Worm (Caenorhabditis elegans) whole organism, L3 larva: ENCODE results near the gene pgl-3.

Experiments
- R02D3.7 ChIP-seq: fragments of 150-350 bp; optimal IDR thresholded peaks from 2 replicates; lab custom pipeline; 2014; ENCODE audit warnings: missing biosample characterization, missing genetic modification characterization
- ZK546.5 ChIP-seq: sonication (generic microtip); optimal IDR thresholded peaks from 2 replicates; lab custom pipeline; 2017; ENCODE audit warnings: missing biosample characterization, missing genetic modification characterization
- ama-1 ChIP-seq: fragments of 150-350 bp; optimal IDR thresholded peaks from 2 replicates; lab custom pipeline; 2018
- ceh-16 ChIP-seq: sonication (generic microtip); optimal IDR thresholded peaks from 2 replicates; lab custom pipeline; 2017; ENCODE audit warnings: missing biosample characterization, missing genetic modification characterization
- ceh-28 ChIP-seq: fragments of 150-350 bp; optimal IDR thresholded peaks from 2 replicates; lab custom pipeline; 2014; ENCODE audit warnings: missing biosample characterization, missing genetic modification reagents, missing genetic modification characterization
- ceh-9 ChIP-seq: sonication (generic microtip); optimal IDR thresholded peaks from 2 replicates; lab custom pipeline; 2018; ENCODE audit warnings: missing biosample characterization, missing genetic modification characterization
- egl-27 ChIP-seq: sonication (generic microtip); optimal IDR thresholded peaks from 4 replicates; lab custom pipeline; 2017; ENCODE audit warnings: missing biosample characterization, missing genetic modification reagents, missing genetic modification characterization
- egl-5 ChIP-seq: fragments of 150-350 bp; optimal IDR thresholded peaks from 2 replicates; lab custom pipeline; 2017; ENCODE audit warnings: missing biosample characterization, missing genetic modification reagents, missing genetic modification characterization, inconsistent platforms
- elt-1 ChIP-seq: fragments of 150-350 bp; optimal IDR thresholded peaks from 2 replicates; lab custom pipeline; 2014; ENCODE audit warnings: missing biosample characterization, missing genetic modification characterization
- elt-2 ChIP-seq: sonication (generic microtip); optimal IDR thresholded peaks from 2 replicates; lab custom pipeline; 2016; ENCODE audit warnings: missing genetic modification reagents, mild to moderate bottlenecking, missing genetic modification characterization, missing compliant biosample characterization
- fkh-2 ChIP-seq: fragments of 150-350 bp; optimal IDR thresholded peaks from 2 replicates; lab custom pipeline; 2014; ENCODE audit warnings: missing biosample characterization, missing genetic modification reagents, missing genetic modification characterization
- hmg-11 ChIP-seq: sonication (generic microtip); optimal IDR thresholded peaks from 2 replicates; lab custom pipeline; 2016; ENCODE audit warnings: missing genetic modification characterization, missing compliant biosample characterization
- jun-1 ChIP-seq: fragments of 150-350 bp; optimal IDR thresholded peaks from 2 replicates; lab custom pipeline; 2014; ENCODE audit warnings: missing biosample characterization, missing genetic modification reagents, missing genetic modification characterization
- lin-15B ChIP-seq: fragments of 150-350 bp; optimal IDR thresholded peaks from 2 replicates; lab custom pipeline; 2014; ENCODE audit warnings: missing biosample characterization, missing genetic modification characterization
- lin-39 ChIP-seq: fragments of 150-350 bp; optimal IDR thresholded peaks from 2 replicates; lab custom pipeline; 2018; ENCODE audit warnings: missing biosample characterization, missing genetic modification reagents, missing genetic modification characterization
- lsy-12 ChIP-seq: sonication (generic microtip); optimal IDR thresholded peaks from 2 replicates; lab custom pipeline; 2016; ENCODE audit warnings: mild to moderate bottlenecking, missing genetic modification characterization, missing compliant biosample characterization
- mdl-1 ChIP-seq: fragments of 150-350 bp; optimal IDR thresholded peaks from 2 replicates; lab custom pipeline; 2014; ENCODE audit warnings: missing biosample characterization, missing genetic modification characterization
- mml-1 ChIP-seq: fragments of 150-350 bp; sonication (generic microtip); optimal IDR thresholded peaks from 3 replicates; lab custom pipeline; 2014; ENCODE audit warnings: missing biosample characterization, missing genetic modification characterization
- nfya-1 ChIP-seq: sonication (generic microtip); optimal IDR thresholded peaks from 2 replicates; lab custom pipeline; 2017; ENCODE audit warnings: missing genetic modification characterization, mild to moderate bottlenecking, missing compliant biosample characterization, antibody characterized with exemption, moderate library complexity; ENCODE audit not compliant: insufficient read depth
- nhr-12 ChIP-seq: fragments of 150-350 bp; optimal IDR thresholded peaks from 2 replicates; lab custom pipeline; 2014; ENCODE audit warnings: missing biosample characterization, missing genetic modification characterization
- nhr-23 ChIP-seq: fragments of 150-350 bp; optimal IDR thresholded peaks from 2 replicates; lab custom pipeline; 2014; ENCODE audit warnings: missing biosample characterization, missing genetic modification reagents, missing genetic modification characterization
- nhr-237 ChIP-seq: fragments of 150-350 bp; optimal IDR thresholded peaks from 2 replicates; lab custom pipeline; 2014; ENCODE audit warnings: missing biosample characterization, missing genetic modification characterization
- nhr-43 ChIP-seq: sonication (generic microtip); optimal IDR thresholded peaks from 2 replicates; lab custom pipeline; 2016; ENCODE audit warnings: mild to moderate bottlenecking, missing genetic modification characterization, missing compliant biosample characterization; ENCODE audit not compliant: poor library complexity, severe bottlenecking
- nhr-77 ChIP-seq: fragments of 150-350 bp; optimal IDR thresholded peaks from 2 replicates; lab custom pipeline; 2014; ENCODE audit warnings: missing biosample characterization, missing genetic modification characterization
- pha-4 ChIP-seq: fragments of 150-350 bp; optimal IDR thresholded peaks from 2 replicates; lab custom pipeline; 2014; ENCODE audit warnings: missing biosample characterization, missing genetic modification reagents, missing genetic modification characterization
- pqm-1 ChIP-seq: fragments of 150-350 bp; optimal IDR thresholded peaks from 2 replicates; lab custom pipeline; 2017; ENCODE audit warnings: missing biosample characterization, missing genetic modification characterization, inconsistent platforms
- sea-2 ChIP-seq: fragments of 150-350 bp; sonication (generic microtip); optimal IDR thresholded peaks from 4 replicates; lab custom pipeline; 2014; ENCODE audit warnings: missing biosample characterization, missing genetic modification reagents, missing genetic modification characterization
- snpc-4 ChIP-seq: fragments of 150-350 bp; optimal IDR thresholded peaks from 2 replicates; lab custom pipeline; 2014; ENCODE audit warnings: missing biosample characterization, missing genetic modification characterization
- tbx-2 ChIP-seq: sonication (generic microtip); optimal IDR thresholded peaks from 2 replicates; lab custom pipeline; 2016; ENCODE audit warnings: mild to moderate bottlenecking, missing genetic modification characterization, missing compliant biosample characterization
- unc-39 ChIP-seq: sonication (generic microtip); optimal IDR thresholded peaks from 4 replicates; lab custom pipeline; 2017; ENCODE audit warnings: missing biosample characterization, missing genetic modification characterization
- unc-62 ChIP-seq: fragments of 150-350 bp; sonication (generic microtip); optimal IDR thresholded peaks from 4 replicates; lab custom pipeline; 2014; ENCODE audit warnings: missing biosample characterization, missing genetic modification reagents, missing genetic modification characterization
- zag-1 ChIP-seq: fragments of 150-350 bp; optimal IDR thresholded peaks from 2 replicates; lab custom pipeline; 2014; ENCODE audit warnings: missing biosample characterization, missing genetic modification characterization
- ztf-4 ChIP-seq: fragments of 150-350 bp; optimal IDR thresholded peaks from 2 replicates; lab custom pipeline; 2014; ENCODE audit warnings: missing biosample characterization, missing genetic modification characterization

pgl-3 gene

ce11 chrV:4769633-4770032 is 13.9 kb downstream of the pgl-3 start, which contains the start of gene C18G1.9:
Gene C18G1.9, minus strand, starts transcription at chrV:4769733.
- TF ChIP-seq nhr-12 (tag; lab: Kevin White, UChicago) (no peak), nhr-77 (tag; lab: Kevin White, UChicago) (no peak), pha-4 (no peak), elt-1 (tag; lab: Kevin White, UChicago) (no peak)

- TF ChIP-seq egl-5 (tag; lab: Kevin White, UChicago) = no peak
- no peak for TF ChIP-seq unc-62 (GFP tag; lab: Kevin White, UChicago)
- no peak for TF ChIP-seq mdl-1 (tag; lab: Kevin White, UChicago)
- no peak for TF ChIP-seq pha-4
- TF ChIP-seq elt-2 = peak; percentile 71
- no peak for TF ChIP-seq hmg-11
- TF ChIP-seq mml-1 (tag; lab: Kevin White, UChicago) = no peak
- peak; percentile 54 for TF ChIP-seq pqm-1
- no peak for TF ChIP-seq jun-1 (tag; lab: Kevin White, UChicago)
- no peak for TF ChIP-seq ZK546.5 (tag; lab: Kevin White, UChicago)
Observed at ce11 chrV:4770408-4770947, 14.7 kb downstream of the pgl-3 start, which contains the start of gene elt-7. Gene elt-7, plus strand, starts transcription at chrV:4770670.

DNA sequence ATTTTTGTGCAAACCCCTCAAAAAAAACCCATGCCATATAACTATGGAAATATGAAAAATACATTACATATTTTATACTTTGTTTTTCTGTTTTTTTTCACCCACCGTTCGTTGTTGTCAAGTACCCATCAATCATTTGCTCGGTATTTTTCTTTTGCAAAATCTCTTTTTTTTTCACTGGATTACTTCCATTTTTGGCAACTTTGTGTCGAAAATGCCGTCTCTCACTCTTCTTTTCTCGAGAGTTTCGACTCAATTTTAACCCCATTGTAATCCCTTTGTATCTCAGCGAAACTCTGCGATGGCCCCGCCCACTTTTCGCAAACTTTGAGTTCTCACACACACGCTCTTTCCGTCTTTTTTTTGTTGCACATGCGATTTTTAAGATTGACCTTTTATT is 19.4 kb downstream of the pgl-3 start:
- peak; percentile 38 for TF ChIP-seq lin-39
- TF ChIP-seq zag-1 (tag; lab: Kevin White, UChicago) = no peak
- TF ChIP-seq nfya-1 (tag; lab: Kevin White, UChicago) = peak; percentile 23

DNA sequence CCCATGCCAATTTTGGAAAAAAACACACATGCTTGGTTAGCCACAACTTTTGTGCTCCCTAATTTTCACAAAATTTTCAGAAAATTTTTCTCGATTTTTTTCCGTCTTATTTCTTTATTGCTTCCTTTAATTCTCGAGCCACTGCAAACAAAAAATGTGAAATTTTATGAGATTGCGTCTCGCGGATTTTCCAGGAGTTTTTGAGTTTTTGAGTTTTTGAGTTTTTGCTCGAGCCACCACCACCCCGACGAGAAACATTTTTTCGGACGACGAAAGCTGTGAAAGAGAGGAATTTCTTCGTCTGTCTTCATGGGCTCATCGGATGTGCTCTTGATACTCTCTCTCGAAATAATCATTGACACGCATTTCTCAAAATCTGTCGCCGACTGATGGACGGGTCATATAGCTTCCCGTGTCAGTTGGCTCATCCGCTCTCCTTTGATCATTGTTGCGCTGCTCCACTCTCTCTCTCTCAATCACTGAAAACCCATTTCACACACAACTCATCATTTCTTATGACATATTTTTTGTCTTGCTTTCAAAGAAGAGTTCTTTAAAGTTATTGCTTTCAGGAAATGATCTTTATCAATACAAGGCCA is 21.7 kb downstream of the pgl-3 start, which contains the start of gene C18G1.1:
TSS of gene C18G1.1 (plus strand) at position 573 of the 599 bp plus-strand sequence.
- TF ChIP-seq snpc-4 = no peak
- TF ChIP-seq mml-1 (tag; lab: Kevin White, UChicago) = no peak
- no peak for TF ChIP-seq egl-27
- TF ChIP-seq egl-5 (tag; lab: Kevin White, UChicago) = peak; percentile 37

DNA sequence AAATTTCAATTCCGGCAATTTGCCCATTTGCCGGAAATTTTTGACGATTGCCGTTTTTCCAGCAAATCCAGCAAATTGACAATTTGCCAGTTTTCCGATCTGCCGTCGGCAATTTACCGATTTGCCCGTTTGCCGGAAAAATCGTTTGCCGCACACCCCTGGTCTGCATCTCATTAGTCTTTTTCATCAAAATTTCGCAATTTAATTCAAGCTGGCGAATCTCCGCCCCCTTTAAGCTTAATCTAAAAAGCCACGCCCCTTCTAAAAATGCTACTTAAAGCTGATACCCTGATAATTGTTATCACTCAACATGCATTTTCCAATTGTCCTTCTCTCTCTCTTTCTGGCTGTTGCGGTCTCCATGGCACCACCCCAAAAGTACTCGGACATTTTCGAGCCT is 27.5 kb downstream of the pgl-3 start, which contains the start of gene Y60C6A.1:
TSS of gene Y60C6A.1 (plus strand) at position 301 of the 400 bp plus-strand sequence.
- TF ChIP-seq tbx-2 (tag; lab: Kevin White, UChicago) (no peak), unc-39 (no peak), ama-1 (lab: Kevin White, UChicago) (no peak), lsy-12 (tag; lab: Kevin White, UChicago) (no peak), nhr-23 (tag; lab: Kevin White, UChicago) (no peak), fkh-2 (tag; lab: Kevin White, UChicago) (no peak), sea-2 (no peak), ceh-9 (tag; lab: Kevin White, UChicago) (no peak), ztf-4 (no peak), lin-39 (no peak), egl-27 (no peak), zag-1 (tag; lab: Kevin White, UChicago) (no peak)

DNA sequence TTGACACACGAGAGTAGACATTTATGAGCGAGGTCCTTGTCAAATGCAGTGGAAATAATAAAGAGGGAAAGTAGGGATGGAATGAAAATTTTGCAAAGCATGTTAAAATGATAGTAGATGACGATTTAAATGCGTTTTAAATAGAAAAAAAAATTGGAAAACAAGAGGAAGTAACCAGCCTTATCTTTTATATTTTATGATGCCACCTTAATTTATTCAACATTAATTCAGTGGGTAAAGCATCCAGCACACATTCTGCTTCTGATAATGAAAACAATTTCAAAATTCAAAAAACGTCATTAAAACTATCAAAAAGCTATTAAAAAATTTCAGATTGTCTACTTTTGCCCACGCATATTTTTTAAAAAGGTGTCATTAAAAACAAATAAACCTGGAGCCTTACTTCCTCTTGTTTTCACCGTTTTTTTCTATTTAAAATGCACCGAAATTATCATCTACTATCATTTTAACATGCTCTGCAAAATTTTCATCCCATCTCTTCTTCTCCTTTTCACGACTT is 29.6 kb downstream of the pgl-3 start, which contains the start of the genes Y60C6A.2 and Y60C6A.3:
TSS of gene Y60C6A.2 (minus strand) at position 101 of the 520 bp plus-strand sequence.
TSS of gene Y60C6A.3 (plus strand) at position 470 of the 520 bp plus-strand sequence.
- no peak for TF ChIP-seq fkh-2 (tag; lab: Kevin White, UChicago)
- TF ChIP-seq pha-4 = no peak
- no peak for TF ChIP-seq ceh-28 (tag; lab: Kevin White, UChicago)
- no peak for TF ChIP-seq nhr-237 (tag; lab: Kevin White, UChicago)
- no peak for TF ChIP-seq hmg-11
- TF ChIP-seq egl-5 (tag; lab: Kevin White, UChicago) = no peak
- no peak for TF ChIP-seq nhr-12 (tag; lab: Kevin White, UChicago)
- no peak for TF ChIP-seq ceh-16 (tag; lab: Kevin White, UChicago)
- TF ChIP-seq ztf-4 = no peak
- TF ChIP-seq mml-1 (tag; lab: Kevin White, UChicago) = no peak
- TF ChIP-seq lin-15B = no peak
- no peak for TF ChIP-seq lin-39
- no peak for TF ChIP-seq nhr-43 (tag; lab: Kevin White, UChicago)
- TF ChIP-seq R02D3.7 = no peak
